Worm (Caenorhabditis elegans): ENCODE results near the gene alh-9.

The alh-9 gene

ce11 chrIII:5853240-5853639 is 2.6 kb upstream of the alh-9 start, which contains the start of gene ddx-23 (continued):
- TF ChIP-seq hlh-11 (tag; optimal IDR thresholded peaks at IDR 0.05): no peak
- no peak for TF ChIP-seq zip-2 (tag; optimal IDR thresholded peaks at IDR 0.05)
- peak; percentile 78 for TF ChIP-seq ama-1 (optimal IDR thresholded peaks at IDR 0.05)
- no peak for TF ChIP-seq ceh-62 (tag; optimal IDR thresholded peaks at IDR 0.05)

ce11 chrIII:5859008-5859407 is 3.2 kb downstream of the alh-9 start, which contains the start of gene dpf-4:
Gene dpf-4, plus strand, starts transcription at chrIII:5859308.
- TF ChIP-seq nhr-111 (GFP tag; optimal IDR thresholded peaks at IDR 0.05) (no peak), ama-1 (optimal IDR thresholded peaks at IDR 0.05) (peak; percentile 39)

- peak; percentile 71 for TF ChIP-seq dve-1 (tag; optimal IDR thresholded peaks at IDR 0.05; ENCODE audit: insufficient read depth)
- no peak for TF ChIP-seq saeg-2 (GFP tag; IDR thresholded peaks at IDR 0.05)
- no peak for TF ChIP-seq aly-2 (tag; optimal IDR thresholded peaks at IDR 0.05)
- no peak for TF ChIP-seq nhr-6 (tag; optimal IDR thresholded peaks at IDR 0.05)
- peak; percentile 97 for TF ChIP-seq pqm-1 (tag; optimal IDR thresholded peaks at IDR 0.05)
- no peak for TF ChIP-seq ctbp-1 (GFP tag; IDR thresholded peaks at IDR 0.05)
- no peak for TF ChIP-seq ceh-32 (tag; optimal IDR thresholded peaks at IDR 0.05; ENCODE audit: poor library complexity)
- TF ChIP-seq daf-16 (GFP tag; optimal IDR thresholded peaks at IDR 0.05): no peak
- TF ChIP-seq daf-16 (tag; optimal IDR thresholded peaks at IDR 0.05): peak; percentile 48
- no peak for TF ChIP-seq lin-38 (GFP tag; IDR thresholded peaks at IDR 0.05)
- no peak for TF ChIP-seq snpc-4 (tag; optimal IDR thresholded peaks at IDR 0.05)
- peak; percentile 39 for TF ChIP-seq hlh-11 (tag; optimal IDR thresholded peaks at IDR 0.05)
- peak; percentile 49; the same call in 1 of the 2 replicates for TF ChIP-seq dmd-6 (GFP tag; IDR thresholded peaks at IDR 0.05)
- TF ChIP-seq attf-4 (tag; optimal IDR thresholded peaks at IDR 0.05): no peak
- TF ChIP-seq lir-3 (tag; optimal IDR thresholded peaks at IDR 0.05): no peak
- no peak for TF ChIP-seq pha-4 (GFP tag; IDR thresholded peaks at IDR 0.05)
- TF ChIP-seq pha-4 (tag; optimal IDR thresholded peaks at IDR 0.05): no peak
- peak; percentile 41 for TF ChIP-seq nhr-28 (tag; optimal IDR thresholded peaks at IDR 0.05)
Measured at ce11 chrIII:5863774-5864173, 8.0 kb downstream of the alh-9 start, which contains the start of gene dnpp-1. Gene dnpp-1, minus strand, starts transcription at chrIII:5863803.

- peak; percentile 64 for TF ChIP-seq mes-2 (tag; optimal IDR thresholded peaks at IDR 0.05; ENCODE audit: poor library complexity, severe bottlenecking)
- TF ChIP-seq ceh-62 (tag; optimal IDR thresholded peaks at IDR 0.05): no peak
- no peak for TF ChIP-seq nhr-25 (tag; optimal IDR thresholded peaks at IDR 0.05; ENCODE audit: borderline replicate concordance, insufficient read depth)
- no peak for TF ChIP-seq lin-13 (GFP tag; optimal IDR thresholded peaks at IDR 0.05)
- TF ChIP-seq rbr-2 (tag; optimal IDR thresholded peaks at IDR 0.05): no peak
- TF ChIP-seq set-16 (GFP tag; IDR thresholded peaks at IDR 0.05): no peak
- TF ChIP-seq hlh-30 (tag; optimal IDR thresholded peaks at IDR 0.05; ENCODE audit: insufficient read depth): peak; percentile 40
- no peak for TF ChIP-seq T20F7.1 (GFP tag; optimal IDR thresholded peaks at IDR 0.05)
- TF ChIP-seq skn-1 (tag; optimal IDR thresholded peaks at IDR 0.05): no peak
- TF ChIP-seq lsy-2 (tag; optimal IDR thresholded peaks at IDR 0.05): no peak
- no peak for TF ChIP-seq mep-1 (tag; optimal IDR thresholded peaks at IDR 0.05)
Measured at ce11 chrIII:5864270-5864669, 8.5 kb downstream of the alh-9 start, which contains the start of gene rabn-5. Gene rabn-5, plus strand, starts transcription at chrIII:5864553.

DNA sequence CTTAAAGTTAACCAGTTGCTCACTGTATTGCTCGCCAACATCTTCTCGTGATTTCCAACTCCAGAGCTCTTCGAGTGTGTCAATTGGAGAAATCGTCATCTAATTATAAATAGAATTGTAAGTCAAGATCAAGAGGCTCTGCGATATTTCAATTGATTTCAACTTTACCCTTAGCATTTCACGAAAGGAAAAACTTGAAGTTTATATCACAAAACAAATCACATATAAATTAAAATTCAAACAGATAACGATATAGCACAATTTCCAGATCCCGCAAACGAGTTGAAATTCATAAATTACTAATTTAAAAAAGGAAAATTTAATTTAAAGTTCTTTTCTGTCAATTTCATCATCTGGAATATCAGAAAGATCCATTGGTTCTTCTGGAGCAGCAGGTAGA is 12.6 kb downstream of the alh-9 start, which contains the start of gene eng-1:
Gene eng-1 (minus strand): TSS at position 101 of the 400 bp plus-strand sequence.
- TF ChIP-seq ceh-82 (tag; optimal IDR thresholded peaks at IDR 0.05) (no peak), aha-1 (tag) (peak; percentile 58)

Data from whole organism, L4 larva.